Fruit fly (Drosophila melanogaster) whole organism, adult: ENCODE results near the gene PIP82.

Experiments
- CG7045 ChIP-seq: fragments of 200-800 bp; sonication (Bioruptor generic); optimal IDR thresholded peaks from 2 replicates; lab custom pipeline; 2017; ENCODE audit warnings: missing biosample characterization, mild to moderate bottlenecking, missing genetic modification characterization
- CG7101 ChIP-seq: fragments of 200-800 bp; sonication (Bioruptor generic); optimal IDR thresholded peaks from 2 replicates; lab custom pipeline; 2018; ENCODE audit warnings: missing biosample characterization, mild to moderate bottlenecking, missing genetic modification characterization, moderate library complexity
- Hr96 ChIP-seq: fragments of 200-800 bp; sonication (Bioruptor generic); optimal IDR thresholded peaks from 2 replicates; lab custom pipeline; 2016; ENCODE audit warnings: missing biosample characterization, missing genetic modification characterization
- bab1 ChIP-seq: fragments of 200-800 bp; sonication (Bioruptor generic); optimal IDR thresholded peaks from 3 replicates; lab custom pipeline; 2019; ENCODE audit warnings: missing biosample characterization, mild to moderate bottlenecking, missing genetic modification characterization, moderate library complexity
- pad ChIP-seq: fragments of 200-800 bp; sonication (Bioruptor generic); optimal IDR thresholded peaks from 3 replicates; lab custom pipeline; 2017; ENCODE audit warnings: missing biosample characterization, missing genetic modification characterization, mild to moderate bottlenecking, moderate library complexity, missing genetic modification reagents

DNA sequence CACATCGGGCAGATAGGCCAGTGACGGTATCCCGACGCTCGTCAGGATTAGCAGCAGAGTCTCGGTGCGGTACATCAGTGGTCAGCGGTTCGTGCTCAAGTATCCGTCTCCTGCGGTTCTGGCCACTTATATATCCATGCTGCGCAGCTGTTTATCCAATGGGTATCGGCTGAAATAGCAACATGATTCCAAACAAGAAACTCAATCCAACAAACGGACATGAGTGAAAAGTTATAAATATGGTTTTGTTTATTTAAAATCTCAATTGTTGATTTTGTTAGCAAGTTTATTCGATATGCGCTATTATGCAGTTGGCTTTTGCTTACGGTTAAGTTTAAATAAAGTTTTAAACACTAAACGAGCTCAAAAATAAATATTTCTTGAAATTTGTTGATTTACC lies 41.4 kb upstream of the PIP82 start, which contains the start of gene CG12111:
- TF ChIP-seq bab1 (GFP tag; lab: Kevin White, UChicago) (no peak), CG7045 (GFP tag; lab: Kevin White, UChicago) (no peak), pad (GFP tag; lab: Kevin White, UChicago) (no peak), CG7101 (no peak), Hr96 (GFP tag; lab: Kevin White, UChicago) (no peak)
